Worm (Caenorhabditis elegans) whole organism, mixed stage, embryonic: ENCODE data around the gene F47C12.6.

Experiments
- bed-3 ChIP-seq: fragments of 200-800 bp; sonication (Bioruptor generic); optimal IDR thresholded peaks from 3 replicates; lab custom pipeline; 2018; ENCODE audit warnings: mild to moderate bottlenecking, missing genetic modification characterization, moderate library complexity, missing compliant biosample characterization
- blmp-1 ChIP-seq: fragments of 150-350 bp; optimal IDR thresholded peaks from 2 replicates; lab custom pipeline; 2014; ENCODE audit warnings: missing biosample characterization, missing genetic modification characterization
- ceh-39 ChIP-seq: fragments of 150-350 bp; optimal IDR thresholded peaks from 2 replicates; lab custom pipeline; 2014; ENCODE audit warnings: missing biosample characterization, missing genetic modification characterization
- ceh-43 ChIP-seq: fragments of 200-800 bp; sonication (Bioruptor generic); optimal IDR thresholded peaks from 2 replicates; lab custom pipeline; 2018; ENCODE audit warnings: mild to moderate bottlenecking, missing genetic modification characterization, moderate library complexity, missing compliant biosample characterization
- ceh-83 ChIP-seq: fragments of 200-800 bp; sonication (Bioruptor generic); optimal IDR thresholded peaks from 2 replicates; lab custom pipeline; 2018; ENCODE audit warnings: mild to moderate bottlenecking, missing genetic modification characterization, missing compliant biosample characterization
- ces-1 ChIP-seq: fragments of 150-350 bp; optimal IDR thresholded peaks from 2 replicates; lab custom pipeline; 2014; ENCODE audit warnings: missing biosample characterization, missing genetic modification reagents, missing genetic modification characterization
- cnd-1 ChIP-seq: fragments of 200-800 bp; sonication (Bioruptor generic); optimal IDR thresholded peaks from 2 replicates; lab custom pipeline; 2018; ENCODE audit warnings: mild to moderate bottlenecking, missing genetic modification characterization, missing compliant biosample characterization
- drap-1 ChIP-seq: fragments of 200-800 bp; sonication (Bioruptor generic); optimal IDR thresholded peaks from 3 replicates; lab custom pipeline; 2018; ENCODE audit warnings: mild to moderate bottlenecking, missing genetic modification characterization, missing compliant biosample characterization
- elt-1 ChIP-seq: sonication (generic microtip); optimal IDR thresholded peaks from 2 replicates; lab custom pipeline; 2017; ENCODE audit warnings: missing genetic modification characterization, mild to moderate bottlenecking, missing compliant biosample characterization, antibody characterized with exemption, moderate library complexity, borderline replicate concordance; ENCODE audit not compliant: insufficient read depth
- elt-3 ChIP-seq: fragments of 150-350 bp; optimal IDR thresholded peaks from 2 replicates; lab custom pipeline; 2014; ENCODE audit warnings: missing biosample characterization, missing genetic modification characterization
- flh-1 ChIP-seq: fragments of 200-800 bp; sonication (Bioruptor generic); optimal IDR thresholded peaks from 2 replicates; lab custom pipeline; 2018; ENCODE audit warnings: mild to moderate bottlenecking, missing genetic modification characterization, moderate library complexity, missing compliant biosample characterization
- ham-2 ChIP-seq: fragments of 200-800 bp; sonication (Bioruptor generic); optimal IDR thresholded peaks from 2 replicates; lab custom pipeline; 2018; ENCODE audit warnings: mild to moderate bottlenecking, missing genetic modification characterization, missing compliant biosample characterization
- hlh-1 ChIP-seq: fragments of 150-350 bp; optimal IDR thresholded peaks from 2 replicates; lab custom pipeline; 2014; ENCODE audit warnings: missing biosample characterization, missing genetic modification reagents, missing genetic modification characterization
- lin-13 ChIP-seq: fragments of 150-350 bp; optimal IDR thresholded peaks from 2 replicates; lab custom pipeline; 2014; ENCODE audit warnings: missing biosample characterization, missing genetic modification characterization
- lin-32 ChIP-seq: fragments of 200-800 bp; sonication (Bioruptor generic); optimal IDR thresholded peaks from 2 replicates; lab custom pipeline; 2018; ENCODE audit warnings: mild to moderate bottlenecking, missing genetic modification characterization, missing compliant biosample characterization
- lsy-2 ChIP-seq: fragments of 150-350 bp; optimal IDR thresholded peaks from 2 replicates; lab custom pipeline; 2014; ENCODE audit warnings: missing biosample characterization, missing genetic modification characterization
- mab-5 ChIP-seq: fragments of 150-350 bp; optimal IDR thresholded peaks from 2 replicates; lab custom pipeline; 2014; ENCODE audit warnings: missing biosample characterization, missing genetic modification characterization
- mls-2 ChIP-seq: sonication (generic microtip); optimal IDR thresholded peaks from 2 replicates; lab custom pipeline; 2016; ENCODE audit warnings: mild to moderate bottlenecking, missing genetic modification characterization, moderate library complexity, missing compliant biosample characterization
- nhr-12 ChIP-seq: fragments of 150-350 bp; optimal IDR thresholded peaks from 2 replicates; lab custom pipeline; 2014; ENCODE audit warnings: missing biosample characterization, missing genetic modification characterization
- nhr-2 ChIP-seq: fragments of 150-350 bp; optimal IDR thresholded peaks from 2 replicates; lab custom pipeline; 2014; ENCODE audit warnings: missing biosample characterization, missing genetic modification characterization
- nhr-237 ChIP-seq: fragments of 150-350 bp; optimal IDR thresholded peaks from 2 replicates; lab custom pipeline; 2014; ENCODE audit warnings: missing biosample characterization, missing genetic modification characterization
- nhr-28 ChIP-seq: fragments of 150-350 bp; optimal IDR thresholded peaks from 2 replicates; lab custom pipeline; 2014; ENCODE audit warnings: missing biosample characterization, missing genetic modification characterization
- pha-4 ChIP-seq: fragments of 150-350 bp; optimal IDR thresholded peaks from 2 replicates; lab custom pipeline; 2018; ENCODE audit warnings: missing biosample characterization, missing genetic modification reagents, missing genetic modification characterization
- sem-2 ChIP-seq: fragments of 200-800 bp; sonication (Bioruptor generic); optimal IDR thresholded peaks from 2 replicates; lab custom pipeline; 2018; ENCODE audit warnings: mild to moderate bottlenecking, missing genetic modification characterization, missing compliant biosample characterization
- snpc-4 ChIP-seq: fragments of 150-350 bp; optimal IDR thresholded peaks from 2 replicates; lab custom pipeline; 2014; ENCODE audit warnings: missing biosample characterization, missing genetic modification characterization
- sptf-1 ChIP-seq: sonication (generic microtip); optimal IDR thresholded peaks from 2 replicates; lab custom pipeline; 2017; ENCODE audit warnings: mild to moderate bottlenecking, missing genetic modification characterization, moderate library complexity, missing compliant biosample characterization
- unc-120 ChIP-seq: sonication (generic microtip); optimal IDR thresholded peaks from 2 replicates; lab custom pipeline; 2017; ENCODE audit warnings: missing genetic modification characterization, missing compliant biosample characterization; ENCODE audit not compliant: poor library complexity, severe bottlenecking
- unc-62 ChIP-seq: fragments of 150-350 bp; optimal IDR thresholded peaks from 2 replicates; lab custom pipeline; 2014; ENCODE audit warnings: missing biosample characterization, missing genetic modification reagents, missing genetic modification characterization
- zip-8 ChIP-seq: fragments of 150-350 bp; optimal IDR thresholded peaks from 2 replicates; lab custom pipeline; 2014; ENCODE audit warnings: missing biosample characterization, missing genetic modification characterization
- ztf-11 ChIP-seq: fragments of 150-350 bp; optimal IDR thresholded peaks from 2 replicates; lab custom pipeline; 2014; ENCODE audit warnings: missing biosample characterization, missing genetic modification characterization

Gene F47C12.6

DNA sequence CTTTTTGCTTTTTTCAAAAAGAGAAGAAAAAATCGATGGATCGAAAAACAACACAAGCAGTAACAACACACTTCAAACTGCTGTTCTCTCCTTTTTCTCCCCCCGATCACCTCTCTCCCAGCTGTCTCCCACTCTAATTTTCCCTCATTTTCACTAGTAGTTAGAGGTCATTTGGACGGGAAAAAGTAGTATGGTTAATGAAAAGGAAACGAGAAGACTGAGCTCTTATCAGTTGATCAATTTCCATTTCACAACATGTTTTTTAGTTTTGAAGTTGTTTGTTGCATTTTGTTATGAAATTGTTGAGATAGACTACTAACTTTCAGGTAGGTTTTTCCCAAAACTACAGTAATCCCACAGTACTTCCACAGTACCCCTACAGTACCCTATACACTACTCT is 15.2 kb upstream of the F47C12.6 start:
- TF ChIP-seq mab-5 (tag; lab: Kevin White, UChicago) = no peak
- no peak for TF ChIP-seq ztf-11 (tag; lab: Kevin White, UChicago)
- TF ChIP-seq nhr-237 (tag; lab: Kevin White, UChicago) = no peak
- no peak for TF ChIP-seq zip-8 (tag; lab: Kevin White, UChicago)
- TF ChIP-seq unc-62 (GFP tag; lab: Kevin White, UChicago) = no peak
- no peak for TF ChIP-seq hlh-1 (tag; lab: Kevin White, UChicago)
- no peak for TF ChIP-seq lsy-2 (tag; lab: Kevin White, UChicago)
- TF ChIP-seq drap-1 (GFP tag; lab: Kevin White, UChicago) = no peak
- no peak for TF ChIP-seq pha-4 (tag; lab: Kevin White, UChicago)
- TF ChIP-seq unc-120 (tag; lab: Kevin White, UChicago) = no peak
- no peak for TF ChIP-seq elt-1 (tag; lab: Kevin White, UChicago)
- TF ChIP-seq nhr-2 = no peak
- TF ChIP-seq sem-2 (GFP tag; lab: Kevin White, UChicago) = no peak
- TF ChIP-seq snpc-4 (tag; lab: Kevin White, UChicago) = no peak
- no peak for TF ChIP-seq ceh-83 (GFP tag; lab: Kevin White, UChicago)
- no peak for TF ChIP-seq nhr-28 (tag; lab: Kevin White, UChicago)
- no peak for TF ChIP-seq lin-13
- TF ChIP-seq, all 35 proteins: peak for 0

DNA sequence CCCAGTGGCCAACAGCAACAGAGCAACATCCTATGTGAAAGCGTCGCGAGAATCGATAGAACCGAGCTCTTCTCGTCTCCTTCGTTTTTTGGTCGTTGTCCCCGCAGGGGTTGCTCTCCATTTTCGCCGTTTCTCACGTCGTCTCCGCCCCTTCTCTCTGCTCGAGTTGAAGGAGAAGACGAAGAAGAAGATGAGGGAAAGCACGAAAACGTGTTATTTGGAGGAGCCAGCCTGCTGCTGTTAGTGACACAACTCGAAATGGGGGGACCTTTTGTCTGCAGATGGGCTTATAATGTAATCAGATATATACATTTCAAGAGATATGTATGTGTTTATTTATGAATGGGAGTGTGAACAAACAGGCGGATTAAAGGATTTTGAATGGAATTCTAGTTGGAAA is 14.5 kb upstream of the F47C12.6 start, which contains the start of gene W02C12.2:
Gene W02C12.2, minus strand, starts transcription at position 277 of the 400 bp plus-strand sequence.
- TF ChIP-seq sptf-1 (tag; lab: Kevin White, UChicago) (no peak), ces-1 (GFP tag; lab: Kevin White, UChicago) (peak; percentile 51)

DNA sequence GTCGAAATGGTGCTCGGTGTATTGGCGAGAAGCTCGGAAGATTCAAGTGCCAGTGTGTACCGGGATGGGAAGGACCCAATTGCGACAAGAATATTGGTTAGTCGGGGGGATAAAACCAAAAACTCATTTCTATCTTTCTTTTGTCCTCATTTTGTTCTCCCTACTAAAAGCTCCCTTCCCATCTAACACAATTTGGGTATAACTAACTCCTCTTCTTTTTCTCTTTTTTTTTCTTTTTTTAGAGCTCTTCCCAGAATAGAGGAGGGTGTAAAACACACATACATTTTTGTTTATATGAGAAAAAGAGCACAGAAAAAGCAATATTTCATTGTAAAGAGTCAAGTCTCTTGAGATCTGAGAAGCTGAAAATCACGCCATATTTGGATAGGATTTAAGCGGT is 12.0 kb upstream of the F47C12.6 start:
- TF ChIP-seq sem-2 (GFP tag; lab: Kevin White, UChicago) (no peak), pha-4 (tag; lab: Kevin White, UChicago) (no peak), ceh-43 (GFP tag; lab: Kevin White, UChicago) (no peak), lin-13 (no peak), ham-2 (GFP tag; lab: Kevin White, UChicago) (no peak), nhr-12 (tag; lab: Kevin White, UChicago) (no peak), snpc-4 (tag; lab: Kevin White, UChicago) (no peak), nhr-28 (tag; lab: Kevin White, UChicago) (no peak), blmp-1 (no peak), unc-120 (tag; lab: Kevin White, UChicago) (no peak), flh-1 (GFP tag; lab: Kevin White, UChicago) (no peak), lin-32 (GFP tag; lab: Kevin White, UChicago) (no peak)

DNA sequence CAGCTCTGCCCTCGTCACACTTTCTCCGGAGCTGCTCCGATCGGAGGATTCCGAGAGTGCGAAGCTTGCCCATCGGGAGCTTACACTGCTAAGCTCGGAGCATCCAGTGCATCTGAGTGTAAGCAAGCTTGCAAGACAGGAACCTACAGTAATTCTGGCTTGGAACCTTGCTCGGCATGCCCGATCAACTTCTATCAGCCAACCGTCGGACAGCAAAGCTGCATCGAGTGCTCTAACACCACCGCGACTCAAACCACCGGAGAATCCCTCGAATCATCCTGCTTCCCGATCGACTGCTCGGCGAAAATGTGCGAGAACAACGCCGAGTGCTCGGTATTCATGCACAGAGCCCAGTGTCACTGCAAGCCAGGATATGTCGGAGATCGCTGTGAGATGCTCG is 11.0 kb upstream of the F47C12.6 start:
- TF ChIP-seq ceh-83 (GFP tag; lab: Kevin White, UChicago) (no peak), lin-13 (no peak), bed-3 (no peak), mls-2 (tag; lab: Kevin White, UChicago) (no peak), snpc-4 (tag; lab: Kevin White, UChicago) (no peak), blmp-1 (no peak), ztf-11 (tag; lab: Kevin White, UChicago) (no peak)

DNA sequence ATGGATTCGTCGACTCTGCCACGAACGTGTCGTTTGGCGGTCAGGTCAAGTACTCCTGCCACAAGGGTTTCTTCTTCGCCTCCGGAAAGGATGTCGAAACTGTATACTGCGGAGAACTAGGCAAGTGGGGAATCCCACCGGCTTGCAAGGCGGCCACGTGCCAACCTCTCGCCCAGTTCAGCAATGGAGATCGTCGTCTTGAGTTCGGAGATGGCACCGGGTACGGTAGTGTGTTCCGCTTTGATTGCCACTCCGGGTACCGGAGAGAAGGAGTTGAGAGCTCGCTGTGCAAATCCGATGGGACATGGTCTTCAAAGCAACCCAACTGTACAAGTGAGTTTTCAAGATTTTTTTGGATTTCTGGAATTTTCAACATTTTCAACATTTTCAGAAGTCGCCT is 6.5 kb upstream of the F47C12.6 start:
- no peak for TF ChIP-seq ces-1 (GFP tag; lab: Kevin White, UChicago)
- TF ChIP-seq pha-4 (tag; lab: Kevin White, UChicago) = no peak
- TF ChIP-seq nhr-237 (tag; lab: Kevin White, UChicago) = no peak
- TF ChIP-seq ham-2 (GFP tag; lab: Kevin White, UChicago) = no peak
- TF ChIP-seq zip-8 (tag; lab: Kevin White, UChicago) = no peak
- no peak for TF ChIP-seq ztf-11 (tag; lab: Kevin White, UChicago)
- no peak for TF ChIP-seq nhr-12 (tag; lab: Kevin White, UChicago)
- TF ChIP-seq sptf-1 (tag; lab: Kevin White, UChicago) = no peak
- TF ChIP-seq elt-3 (tag; lab: Kevin White, UChicago) = no peak
- TF ChIP-seq cnd-1 (tag; lab: Kevin White, UChicago) = no peak
- TF ChIP-seq ceh-39 (tag; lab: Kevin White, UChicago) = no peak
- no peak for TF ChIP-seq snpc-4 (tag; lab: Kevin White, UChicago)
- no peak for TF ChIP-seq flh-1 (GFP tag; lab: Kevin White, UChicago)
- no peak for TF ChIP-seq bed-3
- no peak for TF ChIP-seq hlh-1 (tag; lab: Kevin White, UChicago)
- TF ChIP-seq, all 35 proteins: peak for 0
